Fruit fly (Drosophila melanogaster): ENCODE results near the gene CG9184.

Gene CG9184

DNA sequence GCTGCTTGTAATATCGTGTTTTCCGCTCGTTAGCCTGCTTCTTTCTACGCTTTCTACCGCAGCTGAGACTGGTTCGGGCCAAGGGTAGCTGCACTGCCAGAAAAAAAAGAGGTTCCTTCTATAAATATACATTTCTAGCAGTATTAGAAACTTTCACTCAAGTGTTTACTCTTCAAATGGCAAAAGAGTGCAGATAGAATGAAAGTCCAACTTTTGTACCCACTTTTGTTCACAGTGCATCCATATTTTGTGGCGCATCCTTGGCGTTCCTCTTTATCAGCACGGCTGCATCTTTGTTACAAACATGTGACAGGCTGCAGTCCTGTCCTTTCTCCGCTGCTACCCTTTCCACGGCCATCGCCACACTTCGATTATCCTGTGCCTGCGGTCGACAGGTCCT is 35.7 kb upstream of the CG9184 start:
- TF ChIP-seq GATAd (GFP tag; optimal IDR thresholded peaks at IDR 0.05) (no peak), Abd-B (GFP tag; optimal IDR thresholded peaks at IDR 0.05) (no peak), Jra (GFP tag; optimal IDR thresholded peaks at IDR 0.05) (no peak), Rel (GFP tag; optimal IDR thresholded peaks at IDR 0.05) (no peak), Rel (tag; optimal IDR thresholded peaks at IDR 0.05) (no peak), pan (optimal IDR thresholded peaks at IDR 0.05) (no peak), rgr (GFP tag; optimal IDR thresholded peaks at IDR 0.05) (no peak), dsf (GFP tag; optimal IDR thresholded peaks at IDR 0.05; ENCODE audit: borderline replicate concordance) (no peak), usp (GFP tag; optimal IDR thresholded peaks at IDR 0.05) (no peak), Hr78 (GFP tag; optimal IDR thresholded peaks at IDR 0.05) (no peak), lola (GFP tag; optimal IDR thresholded peaks at IDR 0.05) (no peak), psq (GFP tag; optimal IDR thresholded peaks at IDR 0.05) (no peak)

DNA sequence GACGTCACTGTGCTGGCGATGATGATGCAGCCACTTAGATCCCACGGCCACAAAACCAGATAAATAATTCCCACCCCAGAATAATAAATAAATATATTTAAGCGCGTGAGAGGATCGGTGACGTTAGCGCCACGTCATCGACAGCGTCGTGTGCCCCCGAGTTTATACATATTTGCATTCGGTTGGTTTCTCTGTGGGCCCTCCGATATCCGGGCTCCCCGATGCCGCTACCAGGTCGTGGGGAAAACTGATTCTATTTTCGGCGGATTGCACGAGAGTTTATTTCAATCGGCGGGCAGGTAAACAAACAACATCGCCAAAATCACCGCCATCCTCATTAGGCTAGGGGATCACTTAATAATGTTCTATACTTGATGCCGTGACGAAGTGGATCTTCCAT is 31.6 kb upstream of the CG9184 start:
- no peak for TF ChIP-seq GATAd (GFP tag; optimal IDR thresholded peaks at IDR 0.05)

DNA sequence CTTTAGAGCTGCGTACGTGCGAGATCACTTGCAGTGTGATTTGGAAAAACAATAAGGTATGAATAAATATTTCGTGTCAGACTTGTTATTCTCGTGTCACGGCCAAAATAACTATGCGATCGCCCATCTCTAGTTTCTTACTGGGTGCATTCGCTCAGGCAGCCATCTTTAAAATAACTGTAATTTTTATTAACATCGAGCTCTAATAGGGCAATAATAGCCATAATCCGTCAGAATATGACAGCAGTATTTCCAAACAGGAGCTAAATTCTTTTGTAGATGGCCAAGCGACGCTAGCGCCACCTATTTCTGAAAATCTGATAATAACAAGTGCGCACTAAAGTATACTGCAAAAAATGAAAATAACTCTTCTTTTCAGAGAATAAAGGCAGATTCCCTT is 29.5 kb upstream of the CG9184 start:
- TF ChIP-seq CG32264 (GFP tag; optimal IDR thresholded peaks at IDR 0.05), result peak; percentile 2
- TF ChIP-seq sv (GFP tag; optimal IDR thresholded peaks at IDR 0.05), result peak; percentile 14
- peak; percentile 12 for TF ChIP-seq psq (GFP tag; optimal IDR thresholded peaks at IDR 0.05)
- TF ChIP-seq Hr78 (GFP tag; optimal IDR thresholded peaks at IDR 0.05), result no peak
- no peak for TF ChIP-seq Vsx2 (GFP tag; optimal IDR thresholded peaks at IDR 0.05; ENCODE audit: partially characterized antibody)
- peak; percentile 5 for TF ChIP-seq HLH106 (tag; optimal IDR thresholded peaks at IDR 0.05)
- TF ChIP-seq Hr83 (GFP tag; optimal IDR thresholded peaks at IDR 0.05; ENCODE audit: poor library complexity, severe bottlenecking), result no peak
- peak; percentile 1 for TF ChIP-seq Jra (GFP tag; optimal IDR thresholded peaks at IDR 0.05)
- peak; percentile 11 for TF ChIP-seq woc (GFP tag; optimal IDR thresholded peaks at IDR 0.05)
- no peak for TF ChIP-seq CG9705 (GFP tag; optimal IDR thresholded peaks at IDR 0.05)
- TF ChIP-seq CrebA (GFP tag; optimal IDR thresholded peaks at IDR 0.05; ENCODE audit: borderline replicate concordance), result no peak
- TF ChIP-seq Dif (GFP tag; optimal IDR thresholded peaks at IDR 0.05; ENCODE audit: partially characterized antibody), result no peak
- TF ChIP-seq fru (GFP tag; optimal IDR thresholded peaks at IDR 0.05), result peak; percentile 24
- TF ChIP-seq OdsH (GFP tag; optimal IDR thresholded peaks at IDR 0.05), result peak; percentile 20
- TF ChIP-seq Abd-B (GFP tag; optimal IDR thresholded peaks at IDR 0.05), result no peak
- TF ChIP-seq br (GFP tag; optimal IDR thresholded peaks at IDR 0.05), result peak; percentile 8
- TF ChIP-seq Sp1 (GFP tag; optimal IDR thresholded peaks at IDR 0.05), result no peak
- TF ChIP-seq GATAd (GFP tag; optimal IDR thresholded peaks at IDR 0.05), result no peak
- no peak for TF ChIP-seq dsf (GFP tag; optimal IDR thresholded peaks at IDR 0.05; ENCODE audit: borderline replicate concordance)
- no peak for TF ChIP-seq pan (optimal IDR thresholded peaks at IDR 0.05)
- TF ChIP-seq Mio (GFP tag; optimal IDR thresholded peaks at IDR 0.05), result no peak
- no peak for TF ChIP-seq N (GFP tag; optimal IDR thresholded peaks at IDR 0.05)
- TF ChIP-seq brk (GFP tag; optimal IDR thresholded peaks at IDR 0.05), result peak; percentile 25
- TF ChIP-seq dl (GFP tag; optimal IDR thresholded peaks at IDR 0.05; ENCODE audit: insufficient read depth in 1 of 2, partially characterized antibody in 2 of 2), result no peak
- peak; percentile 46 for TF ChIP-seq rgr (GFP tag; optimal IDR thresholded peaks at IDR 0.05)
- no peak for TF ChIP-seq Dfd (GFP tag; optimal IDR thresholded peaks at IDR 0.05)
- TF ChIP-seq tai (GFP tag; optimal IDR thresholded peaks at IDR 0.05), result no peak
- TF ChIP-seq foxo (GFP tag; optimal IDR thresholded peaks at IDR 0.05), result peak in 1 of 2 experiments; percentile 45
- no peak for TF ChIP-seq dmrt93B (GFP tag; optimal IDR thresholded peaks at IDR 0.05)
- TF ChIP-seq Rel (GFP tag; optimal IDR thresholded peaks at IDR 0.05), result no peak
- TF ChIP-seq Rel (tag; optimal IDR thresholded peaks at IDR 0.05), result no peak
- TF ChIP-seq ey (GFP tag; optimal IDR thresholded peaks at IDR 0.05), result peak; percentile 7
- no peak for TF ChIP-seq sage (GFP tag; optimal IDR thresholded peaks at IDR 0.05)
- TF ChIP-seq lola (GFP tag; optimal IDR thresholded peaks at IDR 0.05), result no peak
- TF ChIP-seq Myc (optimal IDR thresholded peaks at IDR 0.05), result peak; percentile 56
- TF ChIP-seq usp (GFP tag; optimal IDR thresholded peaks at IDR 0.05), result no peak
- peak; percentile 46 for TF ChIP-seq h (GFP tag; optimal IDR thresholded peaks at IDR 0.05)
- TF ChIP-seq Hnf4 (GFP tag; optimal IDR thresholded peaks at IDR 0.05), result no peak
- TF ChIP-seq jim (GFP tag; optimal IDR thresholded peaks at IDR 0.05), result no peak

Data from whole organism, wandering third instar larva.